Worm (Caenorhabditis elegans): Measurements from ENCODE around the gene hrg-9.

DNA sequence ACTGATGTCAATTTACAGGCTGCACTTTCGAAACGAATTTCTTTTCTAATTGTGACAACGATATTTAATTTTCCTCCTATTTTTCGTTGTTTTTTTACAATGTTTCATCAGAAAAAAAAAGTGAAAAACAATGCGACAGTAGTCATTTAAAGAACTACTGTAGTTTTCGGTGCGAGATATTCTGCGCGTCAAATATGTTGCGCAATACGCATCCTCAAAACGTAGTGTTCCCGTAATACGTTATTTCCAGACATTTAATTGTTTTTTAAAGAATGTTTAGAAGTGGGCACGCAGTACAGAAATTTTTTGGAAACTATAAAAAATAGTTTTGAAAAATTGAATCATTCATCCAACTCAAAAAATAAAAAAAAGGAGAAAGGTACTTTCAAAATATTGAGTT, 10.9 kb upstream of the hrg-9 start:
- no peak for TF ChIP-seq attf-4 (tag; optimal IDR thresholded peaks at IDR 0.05)
- no peak for TF ChIP-seq F37D6.2 (tag; optimal IDR thresholded peaks at IDR 0.05)
- TF ChIP-seq ceh-82 (tag; optimal IDR thresholded peaks at IDR 0.05) = no peak
- TF ChIP-seq nhr-6 (tag; optimal IDR thresholded peaks at IDR 0.05) = no peak
- no peak for TF ChIP-seq mes-2 (tag; optimal IDR thresholded peaks at IDR 0.05; ENCODE audit: poor library complexity, severe bottlenecking)
- TF ChIP-seq nhr-28 (tag; optimal IDR thresholded peaks at IDR 0.05) = no peak
- no peak for TF ChIP-seq mxl-3 (GFP tag; optimal IDR thresholded peaks at IDR 0.05)
- no peak for TF ChIP-seq nhr-237 (tag; optimal IDR thresholded peaks at IDR 0.05)
- no peak for TF ChIP-seq ama-1 (optimal IDR thresholded peaks at IDR 0.05)
